Fruit fly (Drosophila melanogaster) whole organism, wandering third instar larva: ENCODE measurements around the gene GATAd.

Experiments used
- Abd-B ChIP-seq: fragments of >200 bp; optimal IDR thresholded peaks from 2 replicates; lab custom pipeline; 2017; ENCODE audit warnings: missing biosample characterization, missing genetic modification characterization
- CrebA ChIP-seq: fragments of 200-800 bp; sonication (Bioruptor generic); optimal IDR thresholded peaks from 2 replicates; lab custom pipeline; 2016; ENCODE audit warnings: missing biosample characterization, mild to moderate bottlenecking, missing genetic modification characterization, borderline replicate concordance
- Dfd ChIP-seq: fragments of >200 bp; optimal IDR thresholded peaks from 2 replicates; lab custom pipeline; 2017; ENCODE audit warnings: missing biosample characterization, missing genetic modification characterization
- Hr78 ChIP-seq: fragments of >200 bp; optimal IDR thresholded peaks from 2 replicates; lab custom pipeline; 2017; ENCODE audit warnings: missing biosample characterization, missing genetic modification characterization
- OdsH ChIP-seq: fragments of 200-800 bp; sonication (Bioruptor generic); optimal IDR thresholded peaks from 2 replicates; lab custom pipeline; 2016; ENCODE audit warnings: missing biosample characterization, mild to moderate bottlenecking, missing genetic modification characterization
- dl ChIP-seq, 2 experiments: fragments of 175-275, 200-275 bp in 1 of 2; fragments of 200-275 bp in 1 of 2; sonication (Bioruptor generic); optimal IDR thresholded peaks; lab custom pipeline; 2018; ENCODE audit warnings: mild to moderate bottlenecking in 2 of 2, missing biosample characterization in 2 of 2, missing genetic modification characterization in 2 of 2, moderate library complexity in 2 of 2; ENCODE audit not compliant: partially characterized antibody in 2 of 2, insufficient read depth in 1 of 2
- fru ChIP-seq: fragments of 200-800 bp; sonication (Bioruptor generic); optimal IDR thresholded peaks from 3 replicates; lab custom pipeline; 2016; ENCODE audit warnings: missing biosample characterization, mild to moderate bottlenecking, missing genetic modification characterization
- h ChIP-seq: fragments of 200-800 bp; sonication (Bioruptor generic); optimal IDR thresholded peaks from 3 replicates; lab custom pipeline; 2016; ENCODE audit warnings: missing biosample characterization, mild to moderate bottlenecking, missing genetic modification characterization
- pan ChIP-seq: fragments of >200 bp; optimal IDR thresholded peaks from 2 replicates; lab custom pipeline; 2017
- psq ChIP-seq: fragments of 200-800 bp; sonication (Bioruptor generic); optimal IDR thresholded peaks from 3 replicates; lab custom pipeline; 2017; ENCODE audit warnings: missing biosample characterization, mild to moderate bottlenecking, missing genetic modification characterization, moderate library complexity
- woc ChIP-seq: sonication (Bioruptor generic); optimal IDR thresholded peaks from 2 replicates; lab custom pipeline; 2016; ENCODE audit warnings: missing biosample characterization, mild to moderate bottlenecking, missing genetic modification characterization

DNA sequence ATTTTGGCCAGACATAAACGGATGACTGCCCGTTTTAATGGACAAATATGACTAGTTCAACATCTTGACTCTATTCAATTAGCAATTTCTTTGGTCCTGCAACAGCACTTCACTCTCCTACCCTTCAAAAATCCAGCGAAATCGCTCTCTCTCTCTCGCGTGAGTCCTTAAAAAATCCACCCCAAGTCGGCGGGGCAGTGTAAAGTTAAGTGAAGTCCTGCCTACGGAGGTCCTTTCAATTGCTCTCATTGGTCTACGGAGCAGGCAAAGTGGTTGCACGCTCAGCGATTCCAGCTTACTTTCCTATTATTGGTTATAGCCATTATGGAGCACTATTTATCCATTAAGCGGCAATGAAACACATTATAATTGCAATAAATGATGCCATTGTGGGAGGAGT, 20.3 kb downstream of the GATAd start, which contains the start of gene CG34367:
- TF ChIP-seq OdsH (no peak), psq (GFP tag; lab: Kevin White, UChicago) (no peak), Dfd (no peak), pan (no peak), CrebA (GFP tag; lab: Kevin White, UChicago) (no peak), woc (GFP tag; lab: Kevin White, UChicago) (no peak), fru (no peak), Hr78 (GFP tag; lab: Kevin White, UChicago) (no peak), h (GFP tag; lab: Kevin White, UChicago) (no peak), dl (GFP tag; optimal IDR thresholded peaks at IDR 0.05; lab: Kevin White, UChicago; ENCODE audit: insufficient read depth in 1 of 2, partially characterized antibody in 2 of 2) (no peak), Abd-B (GFP tag; lab: Kevin White, UChicago) (no peak)
